Fruit fly (Drosophila melanogaster) whole organism, prepupa: ENCODE data around the gene Npc2f.

ENCODE experiments used
- CG15336 ChIP-seq: fragments of 200-800 bp; sonication (Bioruptor generic); IDR thresholded peaks from 2 replicates; pipeline ENCODE4 v1.3.6; 2022; ENCODE audit warnings: missing biosample characterization, missing genetic modification characterization
- CG4318 ChIP-seq: fragments of 200-800 bp; sonication (Bioruptor generic); optimal IDR thresholded peaks from 3 replicates; lab custom pipeline; 2017; ENCODE audit warnings: missing biosample characterization, mild to moderate bottlenecking, missing genetic modification characterization
- dac ChIP-seq: fragments of 200-800 bp; sonication (Bioruptor generic); optimal IDR thresholded peaks from 2 replicates; lab custom pipeline; 2017; ENCODE audit warnings: missing biosample characterization, mild to moderate bottlenecking, missing genetic modification characterization
- dsx ChIP-seq: fragments of 200-800 bp; optimal IDR thresholded peaks from 3 replicates; lab custom pipeline; 2019; ENCODE audit warnings: missing biosample characterization, mild to moderate bottlenecking, missing genetic modification characterization, moderate library complexity; ENCODE audit not compliant: poor library complexity, severe bottlenecking

dm6 chr3R:24106879-24107441 lies 30.7 kb upstream of the Npc2f start, which contains the start of gene CG10694:
- TF ChIP-seq CG15336 (no peak), dsx (no peak), CG4318 (GFP tag; lab: Kevin White, UChicago) (no peak), dac (no peak)
